Worm (Caenorhabditis elegans) whole organism, late embryonic: ENCODE results near the gene nhr-118.

Source experiments
- C38D4.7 ChIP-seq: fragments of 200-800 bp; sonication (Bioruptor generic); optimal IDR thresholded peaks from 2 replicates; lab custom pipeline; 2018; ENCODE audit warnings: mild to moderate bottlenecking, missing genetic modification characterization, moderate library complexity, missing compliant biosample characterization
- F13H6.1 ChIP-seq: sonication (generic microtip); optimal IDR thresholded peaks from 2 replicates; lab custom pipeline; 2016; ENCODE audit warnings: missing genetic modification characterization, missing compliant biosample characterization
- K02D7.2 ChIP-seq: sonication (generic microtip); optimal IDR thresholded peaks from 2 replicates; lab custom pipeline; 2017; ENCODE audit warnings: mild to moderate bottlenecking, missing genetic modification characterization, missing compliant biosample characterization
- T23F11.4 ChIP-seq: fragments of 200-800 bp; sonication (Bioruptor generic); optimal IDR thresholded peaks from 2 replicates; lab custom pipeline; 2018; ENCODE audit warnings: mild to moderate bottlenecking, missing genetic modification characterization, missing compliant biosample characterization
- Y22D7AL.16 ChIP-seq: sonication (generic microtip); optimal IDR thresholded peaks from 2 replicates; lab custom pipeline; 2016; ENCODE audit warnings: missing genetic modification characterization, missing compliant biosample characterization
- ahr-1 ChIP-seq: sonication (generic microtip); optimal IDR thresholded peaks from 2 replicates; lab custom pipeline; 2016; ENCODE audit warnings: missing genetic modification characterization, missing compliant biosample characterization
- ama-1 ChIP-seq: fragments of 150-350 bp; optimal IDR thresholded peaks from 2 replicates; lab custom pipeline; 2014
- ceh-18 ChIP-seq: sonication (generic microtip); optimal IDR thresholded peaks from 2 replicates; lab custom pipeline; 2016; ENCODE audit warnings: missing genetic modification characterization, missing compliant biosample characterization
- ceh-19 ChIP-seq: fragments of 200-800 bp; sonication (Bioruptor generic); optimal IDR thresholded peaks from 2 replicates; lab custom pipeline; 2018; ENCODE audit warnings: mild to moderate bottlenecking, missing genetic modification characterization, missing compliant biosample characterization
- ceh-2 ChIP-seq: sonication (generic microtip); optimal IDR thresholded peaks from 2 replicates; lab custom pipeline; 2016; ENCODE audit warnings: missing genotype, missing genetic modification characterization, missing compliant biosample characterization
- ceh-22 ChIP-seq: sonication (generic microtip); optimal IDR thresholded peaks from 2 replicates; lab custom pipeline; 2017; ENCODE audit warnings: missing biosample characterization, missing genetic modification characterization
- ceh-24 ChIP-seq: sonication (generic microtip); optimal IDR thresholded peaks from 2 replicates; lab custom pipeline; 2016; ENCODE audit warnings: mild to moderate bottlenecking, missing genetic modification characterization, missing compliant biosample characterization
- ceh-45 ChIP-seq: fragments of 200-800 bp; sonication (Bioruptor generic); IDR thresholded peaks from 2 replicates; pipeline ENCODE4 v1.3.6; 2022; ENCODE audit warnings: missing genetic modification reagents, missing genetic modification characterization, missing compliant biosample characterization
- ceh-6 ChIP-seq: fragments of 200-800 bp; sonication (Bioruptor generic); optimal IDR thresholded peaks from 2 replicates; lab custom pipeline; 2018; ENCODE audit warnings: mild to moderate bottlenecking, missing genetic modification characterization, missing compliant biosample characterization
- dmd-4 ChIP-seq: sonication (generic microtip); optimal IDR thresholded peaks from 2 replicates; lab custom pipeline; 2016; ENCODE audit warnings: borderline replicate concordance, missing genetic modification characterization, missing compliant biosample characterization
- dve-1 ChIP-seq: sonication (generic microtip); optimal IDR thresholded peaks from 2 replicates; lab custom pipeline; 2017; ENCODE audit warnings: antibody characterized with exemption, mild to moderate bottlenecking, missing genetic modification characterization, missing compliant biosample characterization
- elt-4 ChIP-seq: sonication (generic microtip); optimal IDR thresholded peaks from 2 replicates; lab custom pipeline; 2016; ENCODE audit warnings: missing genetic modification characterization, missing compliant biosample characterization
- ets-4 ChIP-seq: sonication (generic microtip); optimal IDR thresholded peaks from 2 replicates; lab custom pipeline; 2016; ENCODE audit warnings: missing genetic modification characterization, missing compliant biosample characterization
- fkh-10 ChIP-seq: fragments of 150-350 bp; optimal IDR thresholded peaks from 2 replicates; lab custom pipeline; 2014; ENCODE audit warnings: missing biosample characterization, missing genetic modification reagents, missing genetic modification characterization
- fkh-6 ChIP-seq: sonication (generic microtip); optimal IDR thresholded peaks from 2 replicates; lab custom pipeline; 2016; ENCODE audit warnings: missing genetic modification characterization, missing compliant biosample characterization
- hlh-30 ChIP-seq: sonication (generic microtip); optimal IDR thresholded peaks from 2 replicates; lab custom pipeline; 2017; ENCODE audit warnings: antibody characterized with exemption, missing genetic modification characterization, missing compliant biosample characterization; ENCODE audit not compliant: insufficient read depth
- hlh-6 ChIP-seq: sonication (generic microtip); optimal IDR thresholded peaks from 2 replicates; lab custom pipeline; 2016; ENCODE audit warnings: missing genotype, missing genetic modification characterization, missing compliant biosample characterization
- hlh-8 ChIP-seq: sonication (generic microtip); optimal IDR thresholded peaks from 2 replicates; lab custom pipeline; 2016; ENCODE audit warnings: missing genotype, missing genetic modification characterization, missing compliant biosample characterization
- lim-6 ChIP-seq: sonication (generic microtip); optimal IDR thresholded peaks from 2 replicates; lab custom pipeline; 2016; ENCODE audit warnings: missing genetic modification characterization, missing compliant biosample characterization
- madf-2 ChIP-seq: sonication (generic microtip); optimal IDR thresholded peaks from 2 replicates; lab custom pipeline; 2017; ENCODE audit warnings: missing genetic modification characterization, missing compliant biosample characterization
- odd-2 ChIP-seq: sonication (generic microtip); optimal IDR thresholded peaks from 2 replicates; lab custom pipeline; 2017; ENCODE audit warnings: antibody characterized with exemption, mild to moderate bottlenecking, missing genetic modification characterization, missing compliant biosample characterization
- pag-3 ChIP-seq: sonication (generic microtip); optimal IDR thresholded peaks from 2 replicates; lab custom pipeline; 2016; ENCODE audit warnings: missing compliant biosample characterization, missing genetic modification characterization, borderline replicate concordance
- pat-9 ChIP-seq: fragments of 200-800 bp; sonication (Bioruptor generic); optimal IDR thresholded peaks from 2 replicates; lab custom pipeline; 2018; ENCODE audit warnings: mild to moderate bottlenecking, missing genetic modification characterization, moderate library complexity, missing compliant biosample characterization
- pax-1 ChIP-seq: fragments of 150-350 bp; optimal IDR thresholded peaks from 2 replicates; lab custom pipeline; 2014; ENCODE audit warnings: missing biosample characterization, missing genetic modification characterization
- pha-2 ChIP-seq: sonication (generic microtip); optimal IDR thresholded peaks from 2 replicates; lab custom pipeline; 2017; ENCODE audit warnings: mild to moderate bottlenecking, missing genetic modification characterization, missing compliant biosample characterization
- pha-4 ChIP-seq: fragments of 150-350 bp; optimal IDR thresholded peaks from 2 replicates; lab custom pipeline; 2018; ENCODE audit warnings: missing biosample characterization, missing genetic modification reagents, missing genetic modification characterization
- pros-1 ChIP-seq: fragments of 150-350 bp; optimal IDR thresholded peaks from 2 replicates; lab custom pipeline; 2014; ENCODE audit warnings: missing biosample characterization, missing genetic modification reagents, missing genetic modification characterization
- ref-2 ChIP-seq: sonication (generic microtip); optimal IDR thresholded peaks from 2 replicates; lab custom pipeline; 2016; ENCODE audit warnings: missing genetic modification characterization, missing compliant biosample characterization
- sdc-2 ChIP-seq: sonication (generic microtip); optimal IDR thresholded peaks from 2 replicates; lab custom pipeline; 2016; ENCODE audit warnings: missing genotype, missing genetic modification characterization, missing compliant biosample characterization
- sox-2 ChIP-seq: fragments of 200-800 bp; sonication (Bioruptor generic); IDR thresholded peaks from 2 replicates; pipeline ENCODE4 v1.3.6; 2022; ENCODE audit warnings: missing genetic modification reagents, missing genetic modification characterization, missing compliant biosample characterization
- sox-4 ChIP-seq: sonication (generic microtip); optimal IDR thresholded peaks from 2 replicates; lab custom pipeline; 2017; ENCODE audit warnings: mild to moderate bottlenecking, missing genetic modification characterization, inconsistent platforms, missing compliant biosample characterization
- syd-9 ChIP-seq: sonication (generic microtip); optimal IDR thresholded peaks from 2 replicates; lab custom pipeline; 2016; ENCODE audit warnings: mild to moderate bottlenecking, missing genetic modification characterization, moderate library complexity, missing compliant biosample characterization
- ttx-3 ChIP-seq: sonication (generic microtip); optimal IDR thresholded peaks from 2 replicates; lab custom pipeline; 2016; ENCODE audit warnings: missing genetic modification reagents, missing genetic modification characterization, missing compliant biosample characterization
- unc-3 ChIP-seq, 2 experiments: fragments of 200-800 bp in 1 of 2; sonication (Bioruptor generic) in 1 of 2; sonication (generic microtip) in 1 of 2; conservative IDR thresholded peaks in 1 of 2; optimal IDR thresholded peaks in 1 of 2; 2 replicates each; pipeline versions ENCODE4 v1.3.6 to Lab custom; 2016 to 2022; ENCODE audit warnings: missing compliant biosample characterization in 2 of 2, missing genetic modification characterization in 2 of 2, missing genetic modification reagents in 1 of 2
- unc-86 ChIP-seq: sonication (generic microtip); optimal IDR thresholded peaks from 2 replicates; lab custom pipeline; 2016; ENCODE audit warnings: missing genetic modification characterization, missing compliant biosample characterization
- zip-5 ChIP-seq: sonication (generic microtip); optimal IDR thresholded peaks from 2 replicates; lab custom pipeline; 2016; ENCODE audit warnings: missing genetic modification characterization, missing compliant biosample characterization

nhr-118 gene

DNA sequence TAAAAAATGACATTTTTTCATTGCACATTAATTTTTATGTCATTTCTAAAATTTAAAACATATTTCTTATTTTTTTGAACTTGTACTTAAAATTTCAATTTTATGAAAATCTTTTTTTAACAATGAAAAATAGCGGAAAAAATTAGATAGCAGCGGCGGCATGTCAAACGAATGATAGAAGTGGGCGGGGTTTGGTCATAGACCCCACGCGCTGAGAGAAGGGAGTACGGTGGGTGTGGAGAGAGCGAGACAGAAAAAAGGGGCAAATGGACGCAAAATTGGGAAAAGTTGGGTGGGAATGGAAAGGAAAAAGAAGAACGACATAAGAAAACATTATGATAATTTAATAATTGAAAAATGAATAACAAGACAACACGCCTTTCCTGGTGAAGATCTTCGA is 19.7 kb upstream of the nhr-118 start:
- TF ChIP-seq pat-9 (tag; lab: Kevin White, UChicago) (no peak), elt-4 (tag; lab: Kevin White, UChicago) (no peak), fkh-6 (tag; lab: Kevin White, UChicago) (no peak), ceh-22 (tag; lab: Kevin White, UChicago) (no peak), pax-1 (no peak)

DNA sequence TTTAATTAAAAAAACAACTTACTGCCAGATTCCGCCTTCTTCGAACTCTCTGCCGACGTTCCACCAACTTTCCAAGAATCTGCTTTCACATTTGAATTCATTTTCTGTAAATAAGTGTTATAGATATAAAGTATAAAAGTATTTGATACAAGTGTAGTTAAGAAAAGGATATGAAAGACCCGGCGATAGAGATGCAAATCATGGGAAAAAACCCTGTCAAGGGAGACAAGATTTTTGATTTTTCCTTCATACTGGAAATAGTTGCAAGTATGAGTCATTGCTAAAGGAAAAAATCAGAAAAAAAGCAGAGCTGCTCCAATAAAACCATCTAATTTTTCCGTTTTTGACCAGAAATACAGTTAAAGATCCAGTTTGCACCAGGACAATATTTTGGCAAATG is 11.4 kb upstream of the nhr-118 start, which contains the start of gene F13A2.3:
Gene F13A2.3 (minus strand): TSS at position 101 of the 400 bp plus-strand sequence.
- TF ChIP-seq ceh-18 (tag; lab: Kevin White, UChicago) = no peak
- TF ChIP-seq dmd-4 (tag; lab: Kevin White, UChicago) = no peak
- TF ChIP-seq pag-3 (tag; lab: Kevin White, UChicago) = no peak
- TF ChIP-seq sox-4 = no peak

DNA sequence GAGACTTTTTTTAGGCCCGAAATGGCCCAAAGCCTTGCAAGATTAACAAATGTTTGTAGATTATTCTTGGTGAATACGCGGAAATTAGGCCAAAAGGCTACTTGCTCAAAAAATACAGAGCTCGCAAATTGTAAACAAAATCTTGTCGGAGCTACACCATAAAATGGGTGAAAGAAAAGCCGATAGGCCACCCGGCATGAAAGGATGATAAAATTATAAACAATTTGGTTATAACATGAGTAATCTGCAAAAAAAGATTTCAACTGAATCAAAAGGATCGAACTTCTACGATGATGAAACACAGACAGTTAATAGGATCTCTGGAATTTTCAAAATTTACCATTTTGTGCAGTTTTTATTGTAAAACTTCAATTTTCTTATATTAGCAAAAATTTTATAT is 9.5 kb upstream of the nhr-118 start:
- TF ChIP-seq pha-2 (tag; lab: Kevin White, UChicago) (no peak), sox-4 (no peak), pha-4 (tag; lab: Kevin White, UChicago) (no peak), pag-3 (tag; lab: Kevin White, UChicago) (no peak), unc-3 (GFP tag; conservative IDR thresholded peaks at IDR 0.05; lab: Robert Waterston, UW) (no peak), unc-3 (tag; optimal IDR thresholded peaks at IDR 0.05; lab: Kevin White, UChicago) (no peak), pax-1 (no peak), ref-2 (tag; lab: Kevin White, UChicago) (no peak), ama-1 (lab: Kevin White, UChicago) (no peak), unc-86 (tag; lab: Kevin White, UChicago) (no peak), T23F11.4 (GFP tag; lab: Kevin White, UChicago) (no peak), syd-9 (no peak), fkh-10 (GFP tag; lab: Kevin White, UChicago) (no peak), F13H6.1 (tag; lab: Kevin White, UChicago) (no peak), ttx-3 (tag; lab: Kevin White, UChicago) (no peak), dmd-4 (tag; lab: Kevin White, UChicago) (no peak)
- TF ChIP-seq, all 69 proteins: peak for 0

DNA sequence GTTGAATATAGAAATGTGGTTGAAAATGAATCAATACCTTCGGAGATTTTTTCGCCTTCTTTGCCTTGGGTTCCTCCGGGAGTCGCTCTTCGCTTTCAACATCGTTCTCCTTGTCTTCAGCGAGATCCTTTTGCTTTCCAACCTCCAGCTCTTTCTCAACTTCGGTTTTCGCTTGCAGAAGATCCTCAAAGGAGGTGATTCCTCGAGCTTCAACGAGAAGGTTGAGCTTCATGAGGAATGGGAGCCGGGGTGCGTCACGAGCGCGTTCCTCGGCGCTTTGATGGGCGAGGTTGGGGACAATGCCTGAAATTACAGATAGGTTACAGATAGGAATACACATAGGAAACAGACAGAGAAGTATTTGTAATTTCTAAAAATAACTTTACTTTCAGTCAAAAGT is 8.7 kb upstream of the nhr-118 start:
- no peak for TF ChIP-seq ceh-22 (tag; lab: Kevin White, UChicago)
- no peak for TF ChIP-seq pat-9 (tag; lab: Kevin White, UChicago)
- no peak for TF ChIP-seq hlh-8 (tag; lab: Kevin White, UChicago)
- TF ChIP-seq pha-2 (tag; lab: Kevin White, UChicago) = no peak
- TF ChIP-seq unc-86 (tag; lab: Kevin White, UChicago) = no peak
- TF ChIP-seq T23F11.4 (GFP tag; lab: Kevin White, UChicago) = no peak
- no peak for TF ChIP-seq zip-5 (tag; lab: Kevin White, UChicago)
- TF ChIP-seq sdc-2 = no peak
- no peak for TF ChIP-seq Y22D7AL.16 (tag; lab: Kevin White, UChicago)
- no peak for TF ChIP-seq ets-4
- TF ChIP-seq fkh-10 (GFP tag; lab: Kevin White, UChicago) = no peak
- no peak for TF ChIP-seq ceh-19
- TF ChIP-seq odd-2 (tag; lab: Kevin White, UChicago) = no peak
- no peak for TF ChIP-seq C38D4.7 (GFP tag; lab: Kevin White, UChicago)
- no peak for TF ChIP-seq K02D7.2 (tag; lab: Kevin White, UChicago)
- TF ChIP-seq sox-2 (GFP tag; lab: Robert Waterston, UW) = no peak
- no peak for TF ChIP-seq pha-4 (tag; lab: Kevin White, UChicago)
- TF ChIP-seq madf-2 (tag; lab: Kevin White, UChicago) = no peak
- no peak for TF ChIP-seq ceh-6 (GFP tag; lab: Kevin White, UChicago)

DNA sequence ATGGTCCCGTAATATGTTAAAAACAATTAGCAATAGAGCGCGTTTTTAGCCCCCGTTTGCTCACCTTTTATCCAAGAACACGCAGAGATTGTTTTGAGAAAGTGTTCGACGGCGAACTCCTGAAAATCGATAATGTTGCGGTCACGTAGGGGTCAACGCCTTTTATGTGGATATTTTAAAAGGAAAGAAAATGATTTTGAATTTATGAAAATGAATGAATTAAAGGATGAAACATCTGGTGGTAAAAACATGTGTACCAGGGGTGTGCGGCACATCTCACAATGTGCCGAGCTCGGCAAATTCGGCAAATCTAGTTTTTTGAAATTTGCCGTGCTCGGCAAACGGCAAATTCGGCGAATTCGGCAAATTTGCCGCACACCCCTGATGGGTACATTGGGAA is 7.5 kb upstream of the nhr-118 start, which contains the start of gene F13A2.4:
Gene F13A2.4 (minus strand): TSS at position 101 of the 400 bp plus-strand sequence.
- TF ChIP-seq fkh-10 (GFP tag; lab: Kevin White, UChicago) = no peak
- no peak for TF ChIP-seq ahr-1 (tag; lab: Kevin White, UChicago)
- no peak for TF ChIP-seq hlh-6 (tag; lab: Kevin White, UChicago)
- TF ChIP-seq ceh-2 (tag; lab: Kevin White, UChicago) = no peak
- no peak for TF ChIP-seq C38D4.7 (GFP tag; lab: Kevin White, UChicago)
- TF ChIP-seq hlh-30 (tag; lab: Kevin White, UChicago) = no peak
- TF ChIP-seq dve-1 (tag; lab: Kevin White, UChicago) = no peak
- no peak for TF ChIP-seq ceh-18 (tag; lab: Kevin White, UChicago)
- no peak for TF ChIP-seq ceh-45
- TF ChIP-seq ttx-3 (tag; lab: Kevin White, UChicago) = no peak
- no peak for TF ChIP-seq pros-1
- no peak for TF ChIP-seq ceh-6 (GFP tag; lab: Kevin White, UChicago)
- no peak for TF ChIP-seq sox-2 (GFP tag; lab: Robert Waterston, UW)
- no peak for TF ChIP-seq lim-6
- no peak for TF ChIP-seq unc-86 (tag; lab: Kevin White, UChicago)
- no peak for TF ChIP-seq hlh-8 (tag; lab: Kevin White, UChicago)
- no peak for TF ChIP-seq ceh-24
- no peak for TF ChIP-seq ama-1 (lab: Kevin White, UChicago)
